Fruit fly (Drosophila melanogaster) whole organism, embryonic: ENCODE measurements around the gene CG9117.

Experiments
- Antp ChIP-seq: fragments of 200-800 bp; sonication (Bioruptor generic); optimal IDR thresholded peaks from 3 replicates; lab custom pipeline; 2016; ENCODE audit warnings: missing biosample characterization, missing genetic modification characterization
- Atf6 ChIP-seq: fragments of 200-800 bp; sonication (Bioruptor generic); IDR thresholded peaks from 2 replicates; pipeline ENCODE4 v1.3.6; 2022; ENCODE audit warnings: missing biosample characterization, missing genetic modification characterization
- Bgb ChIP-seq: fragments of 200-800 bp; sonication (Bioruptor generic); IDR thresholded peaks from 2 replicates; pipeline ENCODE4 v1.3.6; 2022; ENCODE audit warnings: missing biosample characterization, missing genetic modification characterization; ENCODE audit not compliant: partially characterized antibody
- CG10321 ChIP-seq: fragments of 200-800 bp; sonication (Bioruptor generic); IDR thresholded peaks from 2 replicates; pipeline ENCODE4 v1.3.6; 2022; ENCODE audit warnings: missing biosample characterization, missing genetic modification characterization
- CG10979 ChIP-seq: fragments of 200-800 bp; sonication (Bioruptor generic); optimal IDR thresholded peaks from 2 replicates; lab custom pipeline; 2018; ENCODE audit warnings: missing biosample characterization, mild to moderate bottlenecking, missing genetic modification characterization, moderate library complexity
- CG12391 ChIP-seq: fragments of 200-800 bp; sonication (Bioruptor generic); optimal IDR thresholded peaks from 3 replicates; lab custom pipeline; 2018; ENCODE audit warnings: missing biosample characterization, mild to moderate bottlenecking, missing genetic modification characterization, moderate library complexity
- CG1603 ChIP-seq: fragments of 200-800 bp; sonication (Bioruptor generic); optimal IDR thresholded peaks from 2 replicates; lab custom pipeline; 2019; ENCODE audit warnings: missing biosample characterization, mild to moderate bottlenecking, missing genetic modification characterization, moderate library complexity
- CG2712 ChIP-seq: fragments of 200-800 bp; optimal IDR thresholded peaks from 3 replicates; lab custom pipeline; 2019; ENCODE audit warnings: missing biosample characterization, mild to moderate bottlenecking, missing genetic modification characterization, moderate library complexity
- CG2889 ChIP-seq: fragments of 200-800 bp; sonication (Bioruptor generic); IDR thresholded peaks from 3 replicates; pipeline ENCODE4 v1.3.6; 2022; ENCODE audit warnings: missing biosample characterization, missing genetic modification characterization
- CG3163 ChIP-seq: fragments of 200-800 bp; sonication (Bioruptor generic); optimal IDR thresholded peaks from 3 replicates; lab custom pipeline; 2016; ENCODE audit warnings: missing biosample characterization, missing genetic modification characterization
- CG34376 ChIP-seq: fragments of 200-800 bp; sonication (Bioruptor generic); optimal IDR thresholded peaks from 2 replicates; lab custom pipeline; 2018; ENCODE audit warnings: missing biosample characterization, mild to moderate bottlenecking, missing genetic modification characterization
- CG4360 ChIP-seq: fragments of 200-800 bp; sonication (Bioruptor generic); IDR thresholded peaks from 2 replicates; pipeline ENCODE4 v1.3.6; 2022; ENCODE audit warnings: missing biosample characterization, missing genetic modification characterization
- CG4424 ChIP-seq: fragments of 200-800 bp; sonication (Bioruptor generic); optimal IDR thresholded peaks from 3 replicates; lab custom pipeline; 2016; ENCODE audit warnings: missing biosample characterization, missing genetic modification characterization
- CG6683 ChIP-seq: fragments of 200-800 bp; sonication (Bioruptor generic); optimal IDR thresholded peaks from 2 replicates; lab custom pipeline; 2017; ENCODE audit warnings: missing biosample characterization, mild to moderate bottlenecking, missing genetic modification characterization, missing genetic modification reagents
- CG8089 ChIP-seq: fragments of 200-800 bp; sonication (Bioruptor generic); optimal IDR thresholded peaks from 3 replicates; lab custom pipeline; 2016; ENCODE audit warnings: missing biosample characterization, missing genetic modification characterization
- CG9932 ChIP-seq: fragments of 200-800 bp; sonication (Bioruptor generic); IDR thresholded peaks from 2 replicates; pipeline ENCODE4 v1.3.6; 2022; ENCODE audit warnings: missing biosample characterization, missing genetic modification characterization
- Dek ChIP-seq: fragments of 200-800 bp; sonication (Bioruptor generic); optimal IDR thresholded peaks from 3 replicates; lab custom pipeline; 2019; ENCODE audit warnings: missing biosample characterization, mild to moderate bottlenecking, missing genetic modification characterization, moderate library complexity
- Doc2 ChIP-seq: fragments of 200-800 bp; sonication (Bioruptor generic); IDR thresholded peaks from 2 replicates; pipeline ENCODE4 v1.3.6; 2022; ENCODE audit warnings: missing biosample characterization, missing genetic modification characterization
- Doc3 ChIP-seq: fragments of 200-800 bp; sonication (Bioruptor generic); IDR thresholded peaks from 3 replicates; pipeline ENCODE4 v1.3.6; 2022; ENCODE audit warnings: missing biosample characterization, missing genetic modification characterization; ENCODE audit not compliant: partially characterized antibody
- HLH3B ChIP-seq: fragments of 200-800 bp; sonication (Bioruptor generic); IDR thresholded peaks from 2 replicates; pipeline ENCODE4 v1.3.6; 2022; ENCODE audit warnings: missing biosample characterization, missing genetic modification characterization
- HLH4C ChIP-seq: fragments of 200-800 bp; sonication (Bioruptor generic); IDR thresholded peaks from 3 replicates; pipeline ENCODE4 v1.3.6; 2022; ENCODE audit warnings: missing biosample characterization, missing genetic modification characterization; ENCODE audit not compliant: partially characterized antibody
- Hand ChIP-seq: fragments of 200-800 bp; sonication (Bioruptor generic); optimal IDR thresholded peaks from 2 replicates; lab custom pipeline; 2017; ENCODE audit warnings: mild to moderate bottlenecking, missing biosample characterization, missing genetic modification reagents, missing genetic modification characterization
- Hey ChIP-seq: fragments of 200-800 bp; sonication (Bioruptor generic); optimal IDR thresholded peaks from 3 replicates; lab custom pipeline; 2018; ENCODE audit warnings: missing biosample characterization, mild to moderate bottlenecking, missing genetic modification characterization
- HmgZ ChIP-seq: fragments of 200-800 bp; sonication (Bioruptor generic); optimal IDR thresholded peaks from 2 replicates; lab custom pipeline; 2018; ENCODE audit warnings: missing biosample characterization, mild to moderate bottlenecking, missing genetic modification characterization
- Lhr ChIP-seq: fragments of 200-800 bp; sonication (Bioruptor generic); optimal IDR thresholded peaks from 3 replicates; lab custom pipeline; 2017; ENCODE audit warnings: mild to moderate bottlenecking, missing biosample characterization, missing genetic modification reagents, missing genetic modification characterization
- MBD-R2 ChIP-seq: fragments of 200-800 bp; sonication (Bioruptor generic); IDR thresholded peaks from 2 replicates; pipeline ENCODE4 v1.3.6; 2022; ENCODE audit warnings: missing biosample characterization, missing genetic modification characterization
- Nf-YB ChIP-seq: fragments of 200-800 bp; sonication (Bioruptor generic); optimal IDR thresholded peaks from 3 replicates; lab custom pipeline; 2019; ENCODE audit warnings: missing biosample characterization, mild to moderate bottlenecking, missing genetic modification characterization, moderate library complexity
- Optix ChIP-seq: fragments of 200-800 bp; sonication (Bioruptor generic); IDR thresholded peaks from 3 replicates; pipeline ENCODE4 v1.3.6; 2022; ENCODE audit warnings: missing biosample characterization, missing genetic modification characterization
- Side ChIP-seq: fragments of 200-800 bp; sonication (Bioruptor generic); optimal IDR thresholded peaks from 2 replicates; lab custom pipeline; 2016; ENCODE audit warnings: missing biosample characterization, missing genetic modification characterization
- Sry-β ChIP-seq: fragments of 200-800 bp; sonication (Bioruptor generic); optimal IDR thresholded peaks from 2 replicates; lab custom pipeline; 2018; ENCODE audit warnings: missing biosample characterization, mild to moderate bottlenecking, missing genetic modification characterization, moderate library complexity
- Xrp1 ChIP-seq: fragments of 200-800 bp; sonication (Bioruptor generic); IDR thresholded peaks from 2 replicates; pipeline ENCODE4 v1.3.6; 2022; ENCODE audit warnings: missing biosample characterization, missing genetic modification characterization
- al ChIP-seq: fragments of 200-800 bp; sonication (Bioruptor generic); IDR thresholded peaks from 2 replicates; pipeline ENCODE4 v1.3.6; 2022; ENCODE audit warnings: missing biosample characterization, missing genetic modification characterization
- amos ChIP-seq: fragments of 200-800 bp; sonication (Bioruptor generic); IDR thresholded peaks from 2 replicates; pipeline ENCODE4 v1.3.6; 2022; ENCODE audit warnings: missing biosample characterization, missing genetic modification characterization; ENCODE audit not compliant: partially characterized antibody
- ap ChIP-seq: fragments of 200-800 bp; sonication (Bioruptor generic); IDR thresholded peaks from 2 replicates; pipeline ENCODE4 v1.3.6; 2022; ENCODE audit warnings: missing biosample characterization, missing genetic modification characterization
- chinmo ChIP-seq: fragments of 200-800 bp; sonication (Bioruptor generic); IDR thresholded peaks from 4 replicates; pipeline ENCODE4 v1.3.6; 2022; ENCODE audit warnings: missing biosample characterization, missing genetic modification characterization; ENCODE audit not compliant: partially characterized antibody
- dysf ChIP-seq: fragments of 200-800 bp; sonication (Bioruptor generic); IDR thresholded peaks from 3 replicates; pipeline ENCODE4 v1.3.6; 2022; ENCODE audit warnings: missing biosample characterization, missing genetic modification characterization
- eve ChIP-seq, 2 experiments: fragments of >200 bp; optimal IDR thresholded peaks; 2 replicates each; lab custom pipeline; 2017; ENCODE audit warnings: missing biosample characterization in 2 of 2, missing genetic modification characterization in 2 of 2
- fd102C ChIP-seq: fragments of 200-800 bp; sonication (Bioruptor generic); optimal IDR thresholded peaks from 2 replicates; lab custom pipeline; 2018; ENCODE audit warnings: missing biosample characterization, mild to moderate bottlenecking, missing genetic modification characterization, moderate library complexity
- fd96Cb ChIP-seq: fragments of 200-800 bp; sonication (Bioruptor generic); optimal IDR thresholded peaks from 2 replicates; lab custom pipeline; 2018; ENCODE audit warnings: missing biosample characterization, mild to moderate bottlenecking, missing genetic modification characterization, moderate library complexity
- ftz-f1 ChIP-seq: fragments of 200-800 bp; sonication (Bioruptor generic); optimal IDR thresholded peaks from 2 replicates; lab custom pipeline; 2016; ENCODE audit warnings: missing biosample characterization, missing genetic modification characterization
- gsb-n ChIP-seq: fragments of 200-800 bp; sonication (Bioruptor generic); optimal IDR thresholded peaks from 3 replicates; lab custom pipeline; 2018; ENCODE audit warnings: missing biosample characterization, mild to moderate bottlenecking, missing genetic modification characterization
- ham ChIP-seq: fragments of 200-800 bp; sonication (Bioruptor generic); IDR thresholded peaks from 2 replicates; pipeline ENCODE4 v1.3.6; 2022; ENCODE audit warnings: missing biosample characterization, missing genetic modification characterization
- ind ChIP-seq: fragments of 200-800 bp; sonication (Bioruptor generic); optimal IDR thresholded peaks from 3 replicates; lab custom pipeline; 2016; ENCODE audit warnings: missing biosample characterization, missing genetic modification characterization
- kni ChIP-seq: fragments of 200-800 bp; sonication (Bioruptor generic); optimal IDR thresholded peaks from 3 replicates; lab custom pipeline; 2017; ENCODE audit warnings: mild to moderate bottlenecking, missing biosample characterization, missing genetic modification reagents, missing genetic modification characterization
- p53 ChIP-seq: fragments of 200-800 bp; sonication (Bioruptor generic); optimal IDR thresholded peaks from 2 replicates; lab custom pipeline; 2016; ENCODE audit warnings: missing biosample characterization, missing genetic modification characterization
- prd ChIP-seq, 3 experiments: fragments of >200 bp in 2 of 3; fragments of 200-800 bp in 1 of 3; sonication (Bioruptor generic) in 1 of 3; optimal IDR thresholded peaks in 2 of 3; IDR thresholded peaks in 1 of 3; 2 replicates in 2 of 3; 3 replicates in 1 of 3; pipeline versions ENCODE4 v1.3.6 to Lab custom; 2017 to 2022; ENCODE audit warnings: missing biosample characterization in 1 of 3, missing genetic modification characterization in 1 of 3
- ssp ChIP-seq: fragments of 200-800 bp; sonication (Bioruptor generic); IDR thresholded peaks from 2 replicates; pipeline ENCODE4 v1.3.6; 2022; ENCODE audit warnings: missing biosample characterization, missing genetic modification characterization
- tap ChIP-seq: fragments of 200-800 bp; optimal IDR thresholded peaks from 3 replicates; lab custom pipeline; 2019; ENCODE audit warnings: missing biosample characterization, mild to moderate bottlenecking, missing genetic modification characterization, moderate library complexity
- twi ChIP-seq: fragments of 200-800 bp; optimal IDR thresholded peaks from 2 replicates; lab custom pipeline; 2019; ENCODE audit warnings: missing biosample characterization, mild to moderate bottlenecking, missing genetic modification characterization, moderate library complexity
- wor ChIP-seq: fragments of 200-800 bp; sonication (Bioruptor generic); IDR thresholded peaks from 2 replicates; pipeline ENCODE4 v1.3.6; 2022; ENCODE audit warnings: missing biosample characterization, missing genetic modification characterization
- zen2 ChIP-seq: fragments of 200-800 bp; sonication (Bioruptor generic); IDR thresholded peaks from 3 replicates; pipeline ENCODE4 v1.3.6; 2022; ENCODE audit warnings: missing biosample characterization, missing genetic modification characterization; ENCODE audit not compliant: partially characterized antibody

Gene CG9117

DNA sequence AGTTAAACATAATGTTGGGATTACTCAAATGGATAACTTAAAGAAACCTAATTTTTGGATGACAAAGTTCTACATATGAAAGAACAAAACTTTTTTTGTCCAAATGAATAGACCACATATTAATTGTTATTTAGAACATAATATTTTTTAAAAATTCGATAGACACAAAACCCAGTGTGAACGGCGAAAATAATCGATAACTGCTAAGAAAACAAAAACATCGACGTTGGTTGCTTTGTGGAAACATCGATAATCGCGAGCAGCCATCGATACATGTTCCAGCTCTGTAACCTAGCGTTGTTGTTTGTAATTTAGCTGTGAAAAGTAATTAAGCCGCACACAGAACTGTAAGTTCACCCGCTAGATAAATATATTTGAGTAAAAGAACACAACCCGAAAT, 12.9 kb upstream of the CG9117 start, which contains the start of gene CG9135 (continued):
- TF ChIP-seq CG9932 (GFP tag; lab: Robert Waterston, UW) (peak; percentile 59; the same call in 1 of the 2 replicates), Side (no peak), CG4360 (no peak), Hand (no peak), prd (optimal IDR thresholded peaks at IDR 0.05; lab: Kevin White, UChicago) (no peak), prd (GFP tag; IDR thresholded peaks at IDR 0.05; lab: Robert Waterston, UW) (no peak), ind (GFP tag; lab: Kevin White, UChicago) (no peak), Atf6 (GFP tag; lab: Robert Waterston, UW) (no peak), CG1603 (tag; lab: Kevin White, UChicago) (peak; percentile 66), p53 (no peak), Sry-β (no peak), ap (GFP tag; lab: Robert Waterston, UW) (no peak), CG3163 (GFP tag; lab: Kevin White, UChicago) (no peak), HmgZ (peak; percentile 23), Lhr (peak; percentile 56), Antp (no peak), fd96Cb (tag; lab: Kevin White, UChicago) (no peak), CG34376 (GFP tag; lab: Kevin White, UChicago) (no peak), amos (peak; percentile 99), ssp (peak; percentile 84), HLH4C (peak; percentile 99), dysf (no peak), CG2712 (tag; lab: Kevin White, UChicago) (peak; percentile 36), HLH3B (GFP tag; lab: Robert Waterston, UW) (no peak), MBD-R2 (GFP tag; lab: Robert Waterston, UW) (peak; percentile 79), Bgb (peak; percentile 99), Dek (tag; lab: Kevin White, UChicago) (peak; percentile 35), kni (GFP tag; lab: Kevin White, UChicago) (no peak), chinmo (GFP tag; lab: Robert Waterston, UW) (peak; percentile 98), eve (GFP tag; optimal IDR thresholded peaks at IDR 0.05; lab: Kevin White, UChicago) (no peak), gsb-n (tag; lab: Kevin White, UChicago) (no peak), CG2889 (GFP tag; lab: Robert Waterston, UW) (no peak), fd102C (GFP tag; lab: Kevin White, UChicago) (no peak), Doc3 (GFP tag; lab: Robert Waterston, UW) (peak; percentile 97), tap (no peak), al (no peak), CG6683 (GFP tag; lab: Kevin White, UChicago) (no peak), Doc2 (GFP tag; lab: Robert Waterston, UW) (no peak), Xrp1 (no peak), ham (GFP tag; lab: Robert Waterston, UW) (no peak), CG4424 (no peak), CG8089 (GFP tag; lab: Kevin White, UChicago) (no peak), CG10979 (tag; lab: Kevin White, UChicago) (no peak), Optix (GFP tag; lab: Robert Waterston, UW) (no peak), Nf-YB (GFP tag; lab: Kevin White, UChicago) (no peak), zen2 (peak; percentile 99), CG12391 (tag; lab: Kevin White, UChicago) (no peak), twi (no peak), ftz-f1 (no peak), Hey (tag; lab: Kevin White, UChicago) (no peak), CG10321 (GFP tag; lab: Robert Waterston, UW) (no peak), wor (no peak)
